Worm (Caenorhabditis elegans): ENCODE data around the gene Y7A5A.13.

Gene Y7A5A.13

DNA sequence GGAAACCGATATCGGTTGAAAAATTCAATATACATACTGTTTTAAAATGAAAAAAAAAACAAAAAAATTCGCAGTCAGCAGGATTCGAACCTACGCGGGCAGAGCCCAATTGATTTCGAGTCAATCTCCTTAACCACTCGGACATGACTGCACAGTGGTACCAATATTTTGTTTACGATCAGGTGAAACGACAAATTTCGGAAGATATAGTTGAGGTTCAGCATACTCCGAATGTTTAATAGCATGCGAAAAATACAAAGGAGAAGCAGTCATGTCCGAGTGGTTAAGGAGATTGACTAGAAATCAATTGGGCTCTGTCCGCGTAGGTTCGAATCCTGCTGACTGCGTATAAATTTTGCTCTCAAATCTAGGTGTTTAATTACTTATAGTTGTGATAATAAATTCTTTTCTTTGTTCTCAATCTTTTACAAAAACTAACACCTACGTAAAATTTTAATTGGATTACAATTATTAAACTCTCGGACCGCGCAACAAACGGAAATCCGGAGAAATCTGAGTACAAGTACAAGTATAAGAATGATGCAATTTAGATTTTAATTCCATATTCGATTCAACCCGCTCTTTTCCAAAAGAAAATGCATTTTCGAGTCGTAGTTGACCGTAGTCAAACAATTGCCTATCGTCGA is at the start of gene Y7A5A.13:
Y7A5A.13 (plus strand) TSS at position 597 of the 647 bp plus-strand sequence.
- TF ChIP-seq drap-1 (GFP tag; optimal IDR thresholded peaks at IDR 0.05) (no peak), lin-13 (tag; optimal IDR thresholded peaks at IDR 0.05) (no peak), nhr-76 (tag; optimal IDR thresholded peaks at IDR 0.05) (no peak), ceh-39 (tag; optimal IDR thresholded peaks at IDR 0.05) (no peak)

DNA sequence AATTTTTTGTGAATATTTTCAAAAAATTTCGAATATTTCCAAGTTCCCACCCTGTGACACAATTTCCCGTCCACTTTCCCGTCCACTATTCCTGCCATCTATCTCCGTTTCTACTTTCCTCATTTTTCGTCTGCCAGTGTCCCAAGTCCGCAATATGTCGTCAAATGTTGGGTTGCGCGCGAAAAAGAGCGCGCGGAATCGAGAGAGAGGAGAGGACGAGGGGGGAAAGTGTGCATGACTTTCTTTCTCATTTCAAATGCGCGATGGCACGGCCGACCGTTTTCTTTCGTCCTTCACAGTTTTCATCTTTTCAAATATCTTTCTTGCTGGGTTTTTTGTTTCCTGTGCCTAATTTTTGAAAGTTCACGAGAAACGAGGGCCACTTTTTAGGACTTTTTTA is 48.7 kb upstream of the Y7A5A.13 start:
- TF ChIP-seq sem-2 (GFP tag; optimal IDR thresholded peaks at IDR 0.05) = no peak
- peak; percentile 43 for TF ChIP-seq mep-1 (tag; optimal IDR thresholded peaks at IDR 0.05)
- no peak for TF ChIP-seq lin-32 (GFP tag; optimal IDR thresholded peaks at IDR 0.05)
- TF ChIP-seq snpc-4 (tag; optimal IDR thresholded peaks at IDR 0.05) = no peak
- TF ChIP-seq lin-13 (tag; optimal IDR thresholded peaks at IDR 0.05) = peak; percentile 55
- no peak for TF ChIP-seq sptf-1 (tag; optimal IDR thresholded peaks at IDR 0.05)
- TF ChIP-seq hlh-1 (tag; optimal IDR thresholded peaks at IDR 0.05) = peak; percentile 2

ce11 chrX:15725566-15726173 is 48.0 kb upstream of the Y7A5A.13 start, which contains the start of gene lin-15B:
Gene lin-15B, plus strand, starts transcription at chrX:15726123.
- no peak for TF ChIP-seq elt-1 (tag; optimal IDR thresholded peaks at IDR 0.05; ENCODE audit: borderline replicate concordance, insufficient read depth)
- TF ChIP-seq ceh-43 (GFP tag; optimal IDR thresholded peaks at IDR 0.05) = no peak
- TF ChIP-seq cnd-1 (tag; optimal IDR thresholded peaks at IDR 0.05) = no peak

DNA sequence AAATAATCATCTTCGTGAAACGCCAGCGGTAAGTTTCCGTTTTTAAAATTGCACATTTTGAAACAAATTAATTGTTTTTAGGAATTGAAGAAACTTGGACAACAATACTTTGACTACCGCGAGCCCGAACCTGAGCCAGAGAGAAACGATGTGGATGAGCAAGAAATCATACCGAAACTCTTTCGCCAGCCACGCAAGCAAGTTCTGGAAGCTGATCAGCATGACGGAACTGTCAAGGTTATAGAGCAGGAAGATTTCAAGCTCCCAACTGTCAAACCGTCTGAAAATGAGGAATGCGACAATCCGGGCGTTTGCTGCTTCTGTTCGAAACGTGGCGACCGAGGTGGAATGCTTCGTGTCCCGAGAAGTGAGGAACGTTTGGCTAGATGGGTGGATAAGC is 43.3 kb upstream of the Y7A5A.13 start:
- TF ChIP-seq ceh-39 (tag; optimal IDR thresholded peaks at IDR 0.05) (no peak), unc-39 (tag; optimal IDR thresholded peaks at IDR 0.05) (no peak), nhr-12 (tag; optimal IDR thresholded peaks at IDR 0.05) (no peak), flh-1 (GFP tag; optimal IDR thresholded peaks at IDR 0.05) (no peak), ztf-11 (tag; optimal IDR thresholded peaks at IDR 0.05) (no peak), lin-32 (GFP tag; optimal IDR thresholded peaks at IDR 0.05) (no peak), snpc-4 (tag; optimal IDR thresholded peaks at IDR 0.05) (no peak), unc-62 (GFP tag; optimal IDR thresholded peaks at IDR 0.05) (no peak), ceh-43 (GFP tag; optimal IDR thresholded peaks at IDR 0.05) (no peak), pha-4 (tag; optimal IDR thresholded peaks at IDR 0.05) (no peak), nhr-237 (tag; optimal IDR thresholded peaks at IDR 0.05) (no peak), hlh-1 (tag; optimal IDR thresholded peaks at IDR 0.05) (no peak), nhr-28 (tag; optimal IDR thresholded peaks at IDR 0.05) (no peak), nhr-76 (tag; optimal IDR thresholded peaks at IDR 0.05) (no peak), zip-8 (tag; optimal IDR thresholded peaks at IDR 0.05) (no peak), drap-1 (GFP tag; optimal IDR thresholded peaks at IDR 0.05) (no peak), mab-5 (tag; optimal IDR thresholded peaks at IDR 0.05) (no peak), bed-3 (GFP tag; optimal IDR thresholded peaks at IDR 0.05) (no peak), sem-2 (GFP tag; optimal IDR thresholded peaks at IDR 0.05) (no peak)

DNA sequence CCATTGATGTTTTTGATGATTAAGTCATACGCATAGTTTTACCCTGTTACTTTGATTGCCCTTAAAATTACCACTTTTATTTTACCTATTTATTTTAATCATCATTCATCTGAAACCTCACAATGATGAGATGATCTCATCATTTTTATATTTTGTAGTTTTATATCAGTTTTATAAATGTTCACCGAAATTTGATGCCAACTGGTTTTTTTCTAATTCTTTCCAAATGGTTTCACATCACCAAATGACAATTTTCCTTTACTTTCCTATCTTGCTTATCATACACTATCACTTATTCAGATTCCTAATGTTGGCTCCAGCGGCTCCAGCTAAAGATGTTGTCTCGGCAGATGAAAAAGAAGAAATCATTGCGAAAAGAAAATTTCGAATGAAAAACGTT is 42.0 kb upstream of the Y7A5A.13 start, which contains the start of gene lin-15A:
lin-15A (plus strand) TSS at position 301 of the 400 bp plus-strand sequence.
- peak; percentile 42 for TF ChIP-seq blmp-1 (tag; optimal IDR thresholded peaks at IDR 0.05)
- no peak for TF ChIP-seq lin-13 (tag; optimal IDR thresholded peaks at IDR 0.05)

DNA sequence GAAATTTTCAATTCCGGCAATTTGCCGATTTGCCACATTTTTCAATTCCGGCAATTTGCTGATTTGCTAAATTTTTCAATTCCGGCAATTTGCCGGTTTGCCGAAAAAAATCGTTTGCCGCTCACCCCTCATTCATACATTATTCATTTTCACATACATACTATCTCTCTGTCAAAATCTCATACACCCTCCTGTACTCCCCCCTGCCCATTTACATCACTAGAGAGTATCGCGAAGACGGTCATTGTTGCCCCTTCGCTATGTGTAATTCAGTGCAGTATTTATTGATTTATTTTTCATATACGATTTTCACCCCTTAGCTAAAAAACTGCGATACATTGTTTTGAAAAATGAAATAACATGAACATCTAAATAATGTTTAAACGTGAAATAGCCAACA is 37.2 kb upstream of the Y7A5A.13 start:
- TF ChIP-seq mep-1 (tag; optimal IDR thresholded peaks at IDR 0.05) = peak; percentile 6
- TF ChIP-seq M03D4.4 (tag; optimal IDR thresholded peaks at IDR 0.05) = no peak
- peak; percentile 54 for TF ChIP-seq lsy-2 (tag; optimal IDR thresholded peaks at IDR 0.05)

- no peak for TF ChIP-seq ces-1 (GFP tag; optimal IDR thresholded peaks at IDR 0.05)
- TF ChIP-seq unc-120 (tag; optimal IDR thresholded peaks at IDR 0.05; ENCODE audit: poor library complexity, severe bottlenecking) = no peak
- TF ChIP-seq nhr-12 (tag; optimal IDR thresholded peaks at IDR 0.05) = no peak
- no peak for TF ChIP-seq nhr-76 (tag; optimal IDR thresholded peaks at IDR 0.05)
- no peak for TF ChIP-seq nhr-2 (tag; optimal IDR thresholded peaks at IDR 0.05)
- TF ChIP-seq sptf-1 (tag; optimal IDR thresholded peaks at IDR 0.05) = no peak
- no peak for TF ChIP-seq nhr-237 (tag; optimal IDR thresholded peaks at IDR 0.05)
- no peak for TF ChIP-seq tbx-8 (GFP tag; optimal IDR thresholded peaks at IDR 0.05)
- no peak for TF ChIP-seq elt-1 (tag; optimal IDR thresholded peaks at IDR 0.05; ENCODE audit: borderline replicate concordance, insufficient read depth)
- no peak for TF ChIP-seq ztf-11 (tag; optimal IDR thresholded peaks at IDR 0.05)
Measured at ce11 chrX:15740526-15740925, 33.1 kb upstream of the Y7A5A.13 start, which contains the start of gene srg-64. Gene srg-64, minus strand, starts transcription at chrX:15740626.
